Fruit fly (Drosophila melanogaster) whole organism, wandering third instar larva: ENCODE results near the gene Ir8a.

Experiments
- Abd-B ChIP-seq: fragments of >200 bp; optimal IDR thresholded peaks from 2 replicates; lab custom pipeline; 2017; ENCODE audit warnings: missing biosample characterization, missing genetic modification characterization
- CG32264 ChIP-seq: fragments of 200-800 bp; sonication (Bioruptor generic); optimal IDR thresholded peaks from 2 replicates; lab custom pipeline; 2016; ENCODE audit warnings: missing biosample characterization, missing genetic modification characterization
- Dfd ChIP-seq: fragments of >200 bp; optimal IDR thresholded peaks from 2 replicates; lab custom pipeline; 2017; ENCODE audit warnings: missing biosample characterization, missing genetic modification characterization
- Hr78 ChIP-seq: fragments of >200 bp; optimal IDR thresholded peaks from 2 replicates; lab custom pipeline; 2017; ENCODE audit warnings: missing biosample characterization, missing genetic modification characterization
- Myc ChIP-seq: fragments of >200 bp; optimal IDR thresholded peaks from 2 replicates; lab custom pipeline; 2017
- OdsH ChIP-seq: fragments of 200-800 bp; sonication (Bioruptor generic); optimal IDR thresholded peaks from 2 replicates; lab custom pipeline; 2016; ENCODE audit warnings: missing biosample characterization, mild to moderate bottlenecking, missing genetic modification characterization
- Sp1 ChIP-seq: fragments of 200-800 bp; sonication (Bioruptor generic); optimal IDR thresholded peaks from 3 replicates; lab custom pipeline; 2019; ENCODE audit warnings: missing biosample characterization, mild to moderate bottlenecking, missing genetic modification characterization, moderate library complexity
- br ChIP-seq: fragments of 200-800 bp; sonication (Bioruptor generic); optimal IDR thresholded peaks from 2 replicates; lab custom pipeline; 2016; ENCODE audit warnings: missing biosample characterization, missing genetic modification characterization
- brk ChIP-seq: fragments of 200-800 bp; sonication (Bioruptor generic); optimal IDR thresholded peaks from 2 replicates; lab custom pipeline; 2016; ENCODE audit warnings: missing biosample characterization, mild to moderate bottlenecking, missing genetic modification characterization
- dmrt93B ChIP-seq: fragments of 200-800 bp; sonication (Bioruptor generic); optimal IDR thresholded peaks from 2 replicates; lab custom pipeline; 2018; ENCODE audit warnings: missing biosample characterization, mild to moderate bottlenecking, missing genetic modification characterization
- psq ChIP-seq: fragments of 200-800 bp; sonication (Bioruptor generic); optimal IDR thresholded peaks from 3 replicates; lab custom pipeline; 2017; ENCODE audit warnings: missing biosample characterization, mild to moderate bottlenecking, missing genetic modification characterization, moderate library complexity
- tai ChIP-seq: sonication (Bioruptor generic); optimal IDR thresholded peaks from 2 replicates; lab custom pipeline; 2016; ENCODE audit warnings: missing biosample characterization, missing genetic modification characterization

- no peak for TF ChIP-seq Dfd
- TF ChIP-seq Abd-B (GFP tag; lab: Kevin White, UChicago) = no peak
- TF ChIP-seq CG32264 (GFP tag; lab: Kevin White, UChicago) = no peak
- no peak for TF ChIP-seq br (GFP tag; lab: Kevin White, UChicago)
- TF ChIP-seq dmrt93B (GFP tag; lab: Kevin White, UChicago) = no peak
- no peak for TF ChIP-seq Sp1 (GFP tag; lab: Kevin White, UChicago)
- no peak for TF ChIP-seq psq (GFP tag; lab: Kevin White, UChicago)
- no peak for TF ChIP-seq tai (GFP tag; lab: Kevin White, UChicago)
- no peak for TF ChIP-seq OdsH (GFP tag; lab: Kevin White, UChicago)
- TF ChIP-seq brk = no peak
- TF ChIP-seq Hr78 (GFP tag; lab: Kevin White, UChicago) = no peak
- no peak for TF ChIP-seq Myc
Measured at dm6 chrX:9269825-9270224, 33.4 kb upstream of the Ir8a start, which contains the start of gene CG17440.
